Fruit fly (Drosophila melanogaster) whole organism, embryonic: Measurements from ENCODE around the gene CG4951.

ENCODE experiments used
- BtbVII ChIP-seq: fragments of 200-800 bp; sonication (Bioruptor generic); optimal IDR thresholded peaks from 3 replicates; lab custom pipeline; 2017; ENCODE audit warnings: missing biosample characterization, mild to moderate bottlenecking, missing genetic modification characterization
- CG11504 ChIP-seq: fragments of 200-800 bp; sonication (Bioruptor generic); optimal IDR thresholded peaks from 3 replicates; lab custom pipeline; 2019; ENCODE audit warnings: missing biosample characterization, mild to moderate bottlenecking, missing genetic modification characterization, moderate library complexity
- CG12236 ChIP-seq: fragments of 200-800 bp; sonication (Bioruptor generic); optimal IDR thresholded peaks from 2 replicates; lab custom pipeline; 2016; ENCODE audit warnings: missing biosample characterization, missing genetic modification characterization
- CG12744 ChIP-seq: fragments of 200-800 bp; sonication (Bioruptor generic); optimal IDR thresholded peaks from 2 replicates; lab custom pipeline; 2016; ENCODE audit warnings: missing biosample characterization, missing genetic modification characterization
- CG14667 ChIP-seq: fragments of 200-800 bp; sonication (Bioruptor generic); IDR thresholded peaks from 2 replicates; pipeline ENCODE4 v1.3.6; 2022; ENCODE audit warnings: missing biosample characterization, missing genetic modification characterization
- CG14860 ChIP-seq: fragments of 200-800 bp; sonication (Bioruptor generic); IDR thresholded peaks from 3 replicates; pipeline ENCODE4 v1.3.6; 2022; ENCODE audit warnings: missing biosample characterization, missing genetic modification characterization; ENCODE audit not compliant: partially characterized antibody
- CG1529 ChIP-seq: fragments of 200-800 bp; sonication (Bioruptor generic); optimal IDR thresholded peaks from 3 replicates; lab custom pipeline; 2018; ENCODE audit warnings: missing biosample characterization, missing genetic modification characterization
- CG15514 ChIP-seq: fragments of 200-800 bp; sonication (Bioruptor generic); optimal IDR thresholded peaks from 3 replicates; lab custom pipeline; 2017; ENCODE audit warnings: missing biosample characterization, missing genetic modification characterization, mild to moderate bottlenecking, moderate library complexity, missing genetic modification reagents
- CG16779 ChIP-seq: fragments of 200-800 bp; sonication (Bioruptor generic); IDR thresholded peaks from 2 replicates; pipeline ENCODE4 v1.3.6; 2022; ENCODE audit warnings: missing biosample characterization, missing genetic modification characterization
- CG16863 ChIP-seq: fragments of 200-800 bp; sonication (Bioruptor generic); optimal IDR thresholded peaks from 3 replicates; lab custom pipeline; 2016; ENCODE audit warnings: missing biosample characterization, missing genetic modification characterization
- CG17568 ChIP-seq: fragments of 200-800 bp; sonication (Bioruptor generic); optimal IDR thresholded peaks from 2 replicates; lab custom pipeline; 2018; ENCODE audit warnings: missing biosample characterization, mild to moderate bottlenecking, missing genetic modification characterization, moderate library complexity
- CG18262 ChIP-seq: fragments of 200-800 bp; optimal IDR thresholded peaks from 3 replicates; lab custom pipeline; 2019; ENCODE audit warnings: missing biosample characterization, mild to moderate bottlenecking, missing genetic modification characterization, moderate library complexity
- CG18599 ChIP-seq: fragments of 200-800 bp; sonication (Bioruptor generic); optimal IDR thresholded peaks from 3 replicates; lab custom pipeline; 2017; ENCODE audit warnings: missing biosample characterization, missing genetic modification characterization, mild to moderate bottlenecking, moderate library complexity, missing genetic modification reagents
- CG18619 ChIP-seq: fragments of 200-800 bp; sonication (Bioruptor generic); optimal IDR thresholded peaks from 3 replicates; lab custom pipeline; 2017; ENCODE audit warnings: missing biosample characterization, mild to moderate bottlenecking, missing genetic modification characterization
- CG3281 ChIP-seq: fragments of 200-800 bp; sonication (Bioruptor generic); optimal IDR thresholded peaks from 3 replicates; lab custom pipeline; 2017; ENCODE audit warnings: missing biosample characterization, mild to moderate bottlenecking, missing genetic modification characterization
- CG34224 ChIP-seq: fragments of 200-800 bp; sonication (Bioruptor generic); IDR thresholded peaks from 3 replicates; pipeline ENCODE4 v1.3.6; 2022; ENCODE audit warnings: missing biosample characterization, missing genetic modification characterization; ENCODE audit not compliant: partially characterized antibody
- CG4328 ChIP-seq: fragments of 200-800 bp; sonication (Bioruptor generic); optimal IDR thresholded peaks from 3 replicates; lab custom pipeline; 2017; ENCODE audit warnings: missing biosample characterization, missing genetic modification reagents, missing genetic modification characterization
- CG4424 ChIP-seq: fragments of 200-800 bp; sonication (Bioruptor generic); optimal IDR thresholded peaks from 3 replicates; lab custom pipeline; 2016; ENCODE audit warnings: missing biosample characterization, missing genetic modification characterization
- CG6254 ChIP-seq: fragments of 200-800 bp; sonication (Bioruptor generic); optimal IDR thresholded peaks from 3 replicates; lab custom pipeline; 2017; ENCODE audit warnings: mild to moderate bottlenecking, missing biosample characterization, missing genetic modification reagents, missing genetic modification characterization
- CG6765 ChIP-seq: fragments of 200-800 bp; sonication (Bioruptor generic); optimal IDR thresholded peaks from 3 replicates; lab custom pipeline; 2017; ENCODE audit warnings: missing biosample characterization, mild to moderate bottlenecking, missing genetic modification characterization
- CG7745 ChIP-seq: fragments of 200-800 bp; sonication (Bioruptor generic); optimal IDR thresholded peaks from 2 replicates; lab custom pipeline; 2018; ENCODE audit warnings: missing biosample characterization, mild to moderate bottlenecking, missing genetic modification characterization, moderate library complexity
- CG9437 ChIP-seq: fragments of 200-800 bp; sonication (Bioruptor generic); optimal IDR thresholded peaks from 2 replicates; lab custom pipeline; 2018; ENCODE audit warnings: missing biosample characterization, mild to moderate bottlenecking, missing genetic modification characterization
- CoRest ChIP-seq: fragments of 200-800 bp; sonication (Bioruptor generic); optimal IDR thresholded peaks from 3 replicates; lab custom pipeline; 2018; ENCODE audit warnings: missing biosample characterization, mild to moderate bottlenecking, missing genetic modification characterization, moderate library complexity
- ERR ChIP-seq: fragments of 200-800 bp; sonication (Bioruptor generic); optimal IDR thresholded peaks from 2 replicates; lab custom pipeline; 2016; ENCODE audit warnings: missing biosample characterization, missing genetic modification characterization
- Fer2 ChIP-seq: fragments of 200-800 bp; sonication (Bioruptor generic); optimal IDR thresholded peaks from 2 replicates; lab custom pipeline; 2018; ENCODE audit warnings: missing biosample characterization, mild to moderate bottlenecking, missing genetic modification characterization, moderate library complexity
- HHEX ChIP-seq: fragments of 200-800 bp; sonication (Bioruptor generic); optimal IDR thresholded peaks from 3 replicates; lab custom pipeline; 2017; ENCODE audit warnings: missing biosample characterization, mild to moderate bottlenecking, missing genetic modification characterization, missing genetic modification reagents
- MESR4 ChIP-seq: fragments of 200-800 bp; sonication (Bioruptor generic); optimal IDR thresholded peaks from 2 replicates; lab custom pipeline; 2018; ENCODE audit warnings: missing biosample characterization, mild to moderate bottlenecking, missing genetic modification characterization, moderate library complexity
- Meics ChIP-seq: fragments of 200-800 bp; sonication (Bioruptor generic); optimal IDR thresholded peaks from 2 replicates; lab custom pipeline; 2017; ENCODE audit warnings: missing biosample characterization, mild to moderate bottlenecking, missing genetic modification characterization
- Nf-YB ChIP-seq: fragments of 200-800 bp; sonication (Bioruptor generic); optimal IDR thresholded peaks from 3 replicates; lab custom pipeline; 2019; ENCODE audit warnings: missing biosample characterization, mild to moderate bottlenecking, missing genetic modification characterization, moderate library complexity
- Spps ChIP-seq: fragments of 200-800 bp; sonication (Bioruptor generic); optimal IDR thresholded peaks from 2 replicates; lab custom pipeline; 2018; ENCODE audit warnings: missing biosample characterization, mild to moderate bottlenecking, missing genetic modification characterization
- abd-A ChIP-seq: fragments of 200-800 bp; sonication (Bioruptor generic); optimal IDR thresholded peaks from 3 replicates; lab custom pipeline; 2019; ENCODE audit warnings: missing biosample characterization, mild to moderate bottlenecking, missing genetic modification characterization, moderate library complexity
- ac ChIP-seq: fragments of 200-800 bp; sonication (Bioruptor generic); optimal IDR thresholded peaks from 3 replicates; lab custom pipeline; 2017; ENCODE audit warnings: missing biosample characterization, mild to moderate bottlenecking, missing genetic modification characterization
- bbx ChIP-seq: fragments of 200-800 bp; sonication (Bioruptor generic); IDR thresholded peaks from 2 replicates; pipeline ENCODE4 v1.3.6; 2022; ENCODE audit warnings: missing biosample characterization, missing genetic modification characterization; ENCODE audit not compliant: partially characterized antibody
- bowl ChIP-seq: fragments of 200-800 bp; sonication (Bioruptor generic); IDR thresholded peaks from 2 replicates; pipeline ENCODE4 v1.3.6; 2022; ENCODE audit warnings: missing biosample characterization, missing genetic modification characterization
- dimm ChIP-seq: fragments of 200-800 bp; sonication (Bioruptor generic); IDR thresholded peaks from 2 replicates; pipeline ENCODE4 v1.3.6; 2022; ENCODE audit warnings: missing biosample characterization, missing genetic modification characterization
- dysf ChIP-seq: fragments of 200-800 bp; sonication (Bioruptor generic); IDR thresholded peaks from 3 replicates; pipeline ENCODE4 v1.3.6; 2022; ENCODE audit warnings: missing biosample characterization, missing genetic modification characterization
- ems ChIP-seq: fragments of 200-800 bp; sonication (Bioruptor generic); optimal IDR thresholded peaks from 3 replicates; lab custom pipeline; 2016; ENCODE audit warnings: missing biosample characterization, missing genetic modification characterization
- gfzf ChIP-seq: fragments of 200-800 bp; sonication (Bioruptor generic); optimal IDR thresholded peaks from 2 replicates; lab custom pipeline; 2016; ENCODE audit warnings: missing biosample characterization, mild to moderate bottlenecking, missing genetic modification characterization, moderate library complexity
- gt ChIP-seq: fragments of 200-800 bp; sonication (Bioruptor generic); IDR thresholded peaks from 2 replicates; pipeline ENCODE4 v1.3.6; 2022; ENCODE audit warnings: missing biosample characterization, missing genetic modification characterization
- h ChIP-seq: fragments of >200 bp; optimal IDR thresholded peaks from 2 replicates; lab custom pipeline; 2017
- hkb ChIP-seq, 2 experiments: fragments of 200-800 bp in 1 of 2; fragments of >200 bp in 1 of 2; sonication (Bioruptor generic) in 1 of 2; IDR thresholded peaks in 1 of 2; optimal IDR thresholded peaks in 1 of 2; 2 replicates each; pipeline versions ENCODE4 v1.3.6 to Lab custom; 2017 to 2022; ENCODE audit warnings: missing biosample characterization in 1 of 2, missing genetic modification characterization in 1 of 2
- jing ChIP-seq: fragments of 200-800 bp; sonication (Bioruptor generic); optimal IDR thresholded peaks from 2 replicates; lab custom pipeline; 2018; ENCODE audit warnings: missing biosample characterization, mild to moderate bottlenecking, missing genetic modification characterization
- kay ChIP-seq: fragments of 200-800 bp; sonication (Bioruptor generic); optimal IDR thresholded peaks from 2 replicates; lab custom pipeline; 2016; ENCODE audit warnings: missing biosample characterization, missing genetic modification characterization
- klu ChIP-seq: fragments of 200-800 bp; sonication (Bioruptor generic); IDR thresholded peaks from 2 replicates; pipeline ENCODE4 v1.3.6; 2022; ENCODE audit warnings: missing biosample characterization, missing genetic modification characterization
- mirr ChIP-seq: fragments of 200-800 bp; sonication (Bioruptor generic); optimal IDR thresholded peaks from 3 replicates; lab custom pipeline; 2018; ENCODE audit warnings: missing biosample characterization, mild to moderate bottlenecking, missing genetic modification characterization
- sqz ChIP-seq: fragments of 200-800 bp; sonication (Bioruptor generic); optimal IDR thresholded peaks from 3 replicates; lab custom pipeline; 2018; ENCODE audit warnings: missing biosample characterization, mild to moderate bottlenecking, missing genetic modification characterization
- stwl ChIP-seq: fragments of 200-800 bp; sonication (Bioruptor generic); optimal IDR thresholded peaks from 3 replicates; lab custom pipeline; 2018; ENCODE audit warnings: missing biosample characterization, mild to moderate bottlenecking, missing genetic modification characterization, moderate library complexity
- zfh1 ChIP-seq: fragments of 200-800 bp; sonication (Bioruptor generic); IDR thresholded peaks from 3 replicates; pipeline ENCODE4 v1.3.6; 2022; ENCODE audit warnings: missing biosample characterization, missing genetic modification characterization

The CG4951 gene

dm6 chr3R:27916355-27917019 is 37.4 kb downstream of the CG4951 start, which contains the start of the genes CG5003 and mRpS22 (continued):
- TF ChIP-seq Nf-YB (GFP tag; lab: Kevin White, UChicago) (peak; percentile 42), CG14667 (GFP tag; lab: Robert Waterston, UW) (peak; percentile 40), CG6254 (GFP tag; lab: Kevin White, UChicago) (no peak), CG18619 (GFP tag; lab: Kevin White, UChicago) (peak; percentile 46), CG14860 (GFP tag; lab: Robert Waterston, UW) (no peak), CG9437 (GFP tag; lab: Kevin White, UChicago) (peak; percentile 60), CG11504 (tag; lab: Kevin White, UChicago) (peak; percentile 73), dysf (GFP tag; lab: Robert Waterston, UW) (peak; percentile 21; the same call in 1 of the 3 replicates), CG16863 (GFP tag; lab: Kevin White, UChicago) (no peak), CG12236 (GFP tag; lab: Kevin White, UChicago) (no peak), CG12744 (no peak), Fer2 (tag; lab: Kevin White, UChicago) (peak; percentile 63), CG4328 (GFP tag; lab: Kevin White, UChicago) (peak; percentile 58), jing (GFP tag; lab: Kevin White, UChicago) (no peak), CG7745 (tag; lab: Kevin White, UChicago) (no peak), MESR4 (GFP tag; lab: Kevin White, UChicago) (peak; percentile 84), CG17568 (GFP tag; lab: Kevin White, UChicago) (no peak), CG3281 (GFP tag; lab: Kevin White, UChicago) (peak; percentile 69), gt (GFP tag; lab: Robert Waterston, UW) (no peak), CoRest (tag; lab: Kevin White, UChicago) (peak; percentile 75), zfh1 (GFP tag; lab: Robert Waterston, UW) (peak; percentile 6; the same call in 1 of the 3 replicates), gfzf (GFP tag; lab: Kevin White, UChicago) (peak; percentile 67), CG18262 (tag; lab: Kevin White, UChicago) (peak; percentile 69), sqz (peak; percentile 69), CG15514 (GFP tag; lab: Kevin White, UChicago) (peak; percentile 13), abd-A (no peak), mirr (GFP tag; lab: Kevin White, UChicago) (peak; percentile 3), stwl (peak; percentile 34), CG6765 (GFP tag; lab: Kevin White, UChicago) (no peak), CG4424 (GFP tag; lab: Kevin White, UChicago) (peak; percentile 69), Spps (peak; percentile 3), dimm (GFP tag; lab: Robert Waterston, UW) (no peak), hkb (optimal IDR thresholded peaks at IDR 0.05; lab: Kevin White, UChicago) (no peak), hkb (GFP tag; IDR thresholded peaks at IDR 0.05; lab: Robert Waterston, UW) (no peak), kay (GFP tag; lab: Kevin White, UChicago) (peak; percentile 55), klu (GFP tag; lab: Robert Waterston, UW) (peak; percentile 21; the same call in 1 of the 2 replicates), BtbVII (GFP tag; lab: Kevin White, UChicago) (peak; percentile 47), CG18599 (GFP tag; lab: Kevin White, UChicago) (peak; percentile 45), ac (GFP tag; lab: Kevin White, UChicago) (no peak), HHEX (GFP tag; lab: Kevin White, UChicago) (peak; percentile 29), bowl (GFP tag; lab: Robert Waterston, UW) (no peak; the same call in 1 of the 2 replicates), ERR (GFP tag; lab: Kevin White, UChicago) (no peak), ems (no peak), CG1529 (GFP tag; lab: Kevin White, UChicago) (no peak), CG16779 (GFP tag; lab: Robert Waterston, UW) (no peak), h (lab: Kevin White, UChicago) (no peak), Meics (GFP tag; lab: Kevin White, UChicago) (peak; percentile 77), CG34224 (GFP tag; lab: Robert Waterston, UW) (peak; percentile 6; the same call in 1 of the 3 replicates), bbx (0 out of 2 replicates have a peak, but pooled peaks have one; percentile 9)
